Worm (Caenorhabditis elegans) whole organism, L4/young adult: ENCODE measurements around the gene fbxb-90.

Source experiments
- dao-5 ChIP-seq: sonication (generic microtip); optimal IDR thresholded peaks from 2 replicates; lab custom pipeline; 2016; ENCODE audit warnings: missing genotype, missing genetic modification characterization, moderate library complexity, missing compliant biosample characterization
- him-1 ChIP-seq: sonication (generic microtip); optimal IDR thresholded peaks from 2 replicates; lab custom pipeline; 2016; ENCODE audit warnings: missing genotype, missing genetic modification reagents, missing genetic modification characterization, missing compliant biosample characterization

DNA sequence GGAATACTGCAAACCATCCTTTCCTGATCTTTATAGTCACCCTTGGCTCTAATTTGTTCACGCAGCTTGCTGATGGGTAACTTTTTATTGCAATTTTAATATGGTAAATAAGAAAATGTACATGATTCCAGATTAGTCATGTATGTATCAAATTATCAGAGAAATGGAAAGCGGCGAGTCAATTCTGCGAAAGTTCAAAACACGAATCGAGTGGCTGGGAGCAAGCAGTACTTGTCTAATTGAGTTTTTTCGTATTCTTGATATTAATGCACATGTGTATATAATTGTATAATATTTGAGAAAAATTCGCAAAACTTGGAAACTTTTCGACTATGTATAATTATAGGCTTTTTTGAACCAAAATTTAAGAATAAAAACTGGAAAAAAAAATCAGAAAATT, 10.4 kb upstream of the fbxb-90 start, which contains the start of gene T24E12.12:
- no peak for TF ChIP-seq him-1
- TF ChIP-seq dao-5 (tag; lab: Kevin White, UChicago), result no peak
